Worm (Caenorhabditis elegans): ENCODE results near the gene ZK112.4.

ce11 chrIII:7736003-7736402 is 6.2 kb upstream of the ZK112.4 start:
- TF ChIP-seq lin-39 (tag; optimal IDR thresholded peaks at IDR 0.05), result no peak
- TF ChIP-seq fos-1 (tag; optimal IDR thresholded peaks at IDR 0.05), result no peak
- no peak for TF ChIP-seq unc-39 (tag; optimal IDR thresholded peaks at IDR 0.05)
- TF ChIP-seq nhr-25 (tag; optimal IDR thresholded peaks at IDR 0.05), result no peak
- TF ChIP-seq nhr-237 (tag; optimal IDR thresholded peaks at IDR 0.05), result no peak
- no peak for TF ChIP-seq elt-3 (tag; optimal IDR thresholded peaks at IDR 0.05)
- no peak for TF ChIP-seq ceh-16 (tag; optimal IDR thresholded peaks at IDR 0.05)
- no peak for TF ChIP-seq nhr-77 (tag; optimal IDR thresholded peaks at IDR 0.05)
- TF ChIP-seq lin-11 (tag; optimal IDR thresholded peaks at IDR 0.05), result no peak

All from whole organism, L2 larva.